Fruit fly (Drosophila melanogaster) whole organism, embryonic: Measurements from ENCODE around the gene CG8560.
A peak's percentile ranks its signal among the peaks of the same experiment; 100 is the strongest.

Source experiments
- Awh ChIP-seq: fragments of 200-800 bp; sonication (Bioruptor generic); IDR thresholded peaks from 2 replicates; pipeline ENCODE4, ENCODE4 v1.3.6; 2022; ENCODE audit warnings: missing biosample characterization, missing genetic modification characterization
- BEAF-32 ChIP-seq: fragments of 200-800 bp; sonication (Bioruptor generic); optimal IDR thresholded peaks from 3 replicates; lab custom pipeline; 2017; ENCODE audit warnings: missing biosample characterization, missing genetic modification characterization, mild to moderate bottlenecking, moderate library complexity, missing genetic modification reagents
- CG10366 ChIP-seq: fragments of 200-800 bp; sonication (Bioruptor generic); IDR thresholded peaks from 2 replicates; pipeline ENCODE4 v1.3.6; 2022; ENCODE audit warnings: missing biosample characterization, missing genetic modification characterization
- CG11504 ChIP-seq: fragments of 200-800 bp; sonication (Bioruptor generic); optimal IDR thresholded peaks from 3 replicates; lab custom pipeline; 2019; ENCODE audit warnings: missing biosample characterization, mild to moderate bottlenecking, missing genetic modification characterization, moderate library complexity
- CG12155 ChIP-seq: fragments of 200-800 bp; sonication (Bioruptor generic); optimal IDR thresholded peaks from 3 replicates; lab custom pipeline; 2016; ENCODE audit warnings: missing biosample characterization, missing genetic modification characterization
- CG16863 ChIP-seq: fragments of 200-800 bp; sonication (Bioruptor generic); optimal IDR thresholded peaks from 3 replicates; lab custom pipeline; 2016; ENCODE audit warnings: missing biosample characterization, missing genetic modification characterization
- CG17359 ChIP-seq: fragments of 200-800 bp; sonication (Bioruptor generic); optimal IDR thresholded peaks from 3 replicates; lab custom pipeline; 2018; ENCODE audit warnings: missing biosample characterization, mild to moderate bottlenecking, missing genetic modification characterization, moderate library complexity
- CG1832 ChIP-seq: fragments of 200-800 bp; sonication (Bioruptor generic); optimal IDR thresholded peaks from 2 replicates; lab custom pipeline; 2017; ENCODE audit warnings: missing biosample characterization, mild to moderate bottlenecking, missing genetic modification characterization, inconsistent platforms
- CG18476 ChIP-seq: fragments of 200-800 bp; sonication (Bioruptor generic); optimal IDR thresholded peaks from 2 replicates; lab custom pipeline; 2016; ENCODE audit warnings: missing biosample characterization, mild to moderate bottlenecking, missing genetic modification characterization
- CG18619 ChIP-seq: fragments of 200-800 bp; sonication (Bioruptor generic); optimal IDR thresholded peaks from 3 replicates; lab custom pipeline; 2017; ENCODE audit warnings: missing biosample characterization, mild to moderate bottlenecking, missing genetic modification characterization
- CG30403 ChIP-seq: fragments of 200-800 bp; sonication (Bioruptor generic); optimal IDR thresholded peaks from 3 replicates; lab custom pipeline; 2016; ENCODE audit warnings: missing biosample characterization, missing genetic modification characterization
- CG31365 ChIP-seq: fragments of 200-800 bp; sonication (Bioruptor generic); optimal IDR thresholded peaks from 2 replicates; lab custom pipeline; 2018; ENCODE audit warnings: missing biosample characterization, mild to moderate bottlenecking, missing genetic modification characterization
- CG34224 ChIP-seq: fragments of 200-800 bp; sonication (Bioruptor generic); IDR thresholded peaks from 3 replicates; pipeline ENCODE4 v1.3.6; 2022; ENCODE audit warnings: missing biosample characterization, missing genetic modification characterization; ENCODE audit not compliant: partially characterized antibody
- CG3838 ChIP-seq: fragments of 200-800 bp; sonication (Bioruptor generic); optimal IDR thresholded peaks from 3 replicates; lab custom pipeline; 2016; ENCODE audit warnings: missing biosample characterization, missing genetic modification characterization
- CG43689 ChIP-seq: fragments of 200-800 bp; sonication (Bioruptor generic); IDR thresholded peaks from 2 replicates; pipeline ENCODE4 v1.3.6; 2022; ENCODE audit warnings: missing biosample characterization, missing genetic modification characterization
- CG4820 ChIP-seq: fragments of 200-800 bp; sonication (Bioruptor generic); optimal IDR thresholded peaks from 3 replicates; lab custom pipeline; 2016; ENCODE audit warnings: missing biosample characterization, missing genetic modification characterization
- CG6272 ChIP-seq: fragments of 200-800 bp; sonication (Bioruptor generic); IDR thresholded peaks from 2 replicates; pipeline ENCODE4 v1.3.6; 2022; ENCODE audit warnings: missing biosample characterization, missing genetic modification characterization
- CG7963 ChIP-seq: fragments of 200-800 bp; sonication (Bioruptor generic); IDR thresholded peaks from 3 replicates; pipeline ENCODE4 v1.3.6; 2022; ENCODE audit warnings: missing biosample characterization, missing genetic modification characterization; ENCODE audit not compliant: partially characterized antibody
- CG8089 ChIP-seq: fragments of 200-800 bp; sonication (Bioruptor generic); optimal IDR thresholded peaks from 3 replicates; lab custom pipeline; 2016; ENCODE audit warnings: missing biosample characterization, missing genetic modification characterization
- CG8388 ChIP-seq: fragments of 200-800 bp; sonication (Bioruptor generic); optimal IDR thresholded peaks from 2 replicates; lab custom pipeline; 2019; ENCODE audit warnings: missing biosample characterization, mild to moderate bottlenecking, missing genetic modification characterization, moderate library complexity
- CG8765 ChIP-seq: fragments of 200-800 bp; sonication (Bioruptor generic); IDR thresholded peaks from 2 replicates; pipeline ENCODE4 v1.3.6; 2022; ENCODE audit warnings: missing biosample characterization, missing genetic modification characterization
- CG9876 ChIP-seq: fragments of 200-800 bp; sonication (Bioruptor generic); optimal IDR thresholded peaks from 2 replicates; lab custom pipeline; 2016; ENCODE audit warnings: missing biosample characterization, missing genetic modification characterization
- D19B ChIP-seq: fragments of 200-800 bp; sonication (Bioruptor generic); optimal IDR thresholded peaks from 2 replicates; lab custom pipeline; 2017; ENCODE audit warnings: missing biosample characterization, mild to moderate bottlenecking, missing genetic modification characterization
- Dad ChIP-seq: fragments of 200-800 bp; sonication (Bioruptor generic); optimal IDR thresholded peaks from 3 replicates; lab custom pipeline; 2016; ENCODE audit warnings: missing biosample characterization, missing genetic modification characterization
- Dll ChIP-seq: fragments of 200-800 bp; sonication (Bioruptor generic); IDR thresholded peaks from 4 replicates; pipeline ENCODE4 v1.3.6; 2022; ENCODE audit warnings: missing biosample characterization, missing genetic modification characterization; ENCODE audit not compliant: partially characterized antibody
- Elba2 ChIP-seq: fragments of 200-800 bp; sonication (Bioruptor generic); optimal IDR thresholded peaks from 3 replicates; lab custom pipeline; 2016; ENCODE audit warnings: missing biosample characterization, missing genetic modification characterization
- Ets97D ChIP-seq: fragments of 200-800 bp; sonication (Bioruptor generic); optimal IDR thresholded peaks from 3 replicates; lab custom pipeline; 2016; ENCODE audit warnings: missing biosample characterization, missing genetic modification characterization
- Fer2 ChIP-seq: fragments of 200-800 bp; sonication (Bioruptor generic); optimal IDR thresholded peaks from 2 replicates; lab custom pipeline; 2018; ENCODE audit warnings: missing biosample characterization, mild to moderate bottlenecking, missing genetic modification characterization, moderate library complexity
- Fer3 ChIP-seq: fragments of 200-800 bp; sonication (Bioruptor generic); optimal IDR thresholded peaks from 2 replicates; lab custom pipeline; 2018; ENCODE audit warnings: missing biosample characterization, mild to moderate bottlenecking, missing genetic modification characterization, moderate library complexity
- Gsc ChIP-seq: fragments of 200-800 bp; sonication (Bioruptor generic); IDR thresholded peaks from 2 replicates; pipeline ENCODE4 v1.3.6; 2022; ENCODE audit warnings: missing biosample characterization, missing genetic modification characterization
- Max ChIP-seq: fragments of 200-800 bp; sonication (Bioruptor generic); optimal IDR thresholded peaks from 2 replicates; lab custom pipeline; 2016; ENCODE audit warnings: missing biosample characterization, mild to moderate bottlenecking, missing genetic modification characterization
- Mes4 ChIP-seq: fragments of 200-800 bp; sonication (Bioruptor generic); optimal IDR thresholded peaks from 2 replicates; lab custom pipeline; 2016; ENCODE audit warnings: missing biosample characterization, missing genetic modification characterization
- Mrtf ChIP-seq: fragments of 200-800 bp; sonication (Bioruptor generic); IDR thresholded peaks from 3 replicates; pipeline ENCODE4 v1.3.6; 2022; ENCODE audit warnings: missing biosample characterization, missing genetic modification characterization
- Oaz ChIP-seq: fragments of 200-800 bp; sonication (Bioruptor generic); IDR thresholded peaks from 2 replicates; pipeline ENCODE4 v1.3.6; 2022; ENCODE audit warnings: missing biosample characterization, missing genetic modification characterization
- Sox100B ChIP-seq: fragments of 200-800 bp; sonication (Bioruptor generic); optimal IDR thresholded peaks from 3 replicates; lab custom pipeline; 2018; ENCODE audit warnings: missing biosample characterization, mild to moderate bottlenecking, missing genetic modification characterization
- Usf ChIP-seq: fragments of 200-800 bp; sonication (Bioruptor generic); optimal IDR thresholded peaks from 2 replicates; lab custom pipeline; 2017; ENCODE audit warnings: missing genotype, missing biosample characterization, missing genetic modification characterization
- bcd ChIP-seq: fragments of 200-800 bp; sonication (Bioruptor generic); optimal IDR thresholded peaks from 2 replicates; lab custom pipeline; 2017; ENCODE audit warnings: missing biosample characterization, mild to moderate bottlenecking, missing genetic modification characterization
- dati ChIP-seq: fragments of 200-800 bp; sonication (Bioruptor generic); IDR thresholded peaks from 2 replicates; pipeline ENCODE4 v1.3.6; 2022; ENCODE audit warnings: missing biosample characterization, missing genetic modification characterization
- ems ChIP-seq: fragments of 200-800 bp; sonication (Bioruptor generic); optimal IDR thresholded peaks from 3 replicates; lab custom pipeline; 2016; ENCODE audit warnings: missing biosample characterization, missing genetic modification characterization
- gfzf ChIP-seq: fragments of 200-800 bp; sonication (Bioruptor generic); optimal IDR thresholded peaks from 2 replicates; lab custom pipeline; 2016; ENCODE audit warnings: missing biosample characterization, mild to moderate bottlenecking, missing genetic modification characterization, moderate library complexity
- oc ChIP-seq: fragments of 200-800 bp; sonication (Bioruptor generic); optimal IDR thresholded peaks from 2 replicates; lab custom pipeline; 2018; ENCODE audit warnings: missing biosample characterization, mild to moderate bottlenecking, missing genetic modification characterization, moderate library complexity
- pfk ChIP-seq: fragments of 200-800 bp; sonication (Bioruptor generic); optimal IDR thresholded peaks from 2 replicates; lab custom pipeline; 2018; ENCODE audit warnings: missing biosample characterization, mild to moderate bottlenecking, missing genetic modification characterization, moderate library complexity
- ranshi ChIP-seq: fragments of 200-800 bp; sonication (Bioruptor generic); IDR thresholded peaks from 2 replicates; pipeline ENCODE4 v1.3.6; 2022; ENCODE audit warnings: missing biosample characterization, missing genetic modification characterization
- sim ChIP-seq: fragments of 200-800 bp; sonication (Bioruptor generic); IDR thresholded peaks from 2 replicates; pipeline ENCODE4 v1.3.6; 2022; ENCODE audit warnings: missing biosample characterization, missing genetic modification characterization
- slou ChIP-seq: fragments of 200-800 bp; sonication (Bioruptor generic); optimal IDR thresholded peaks from 3 replicates; lab custom pipeline; 2016; ENCODE audit warnings: missing biosample characterization, missing genetic modification characterization
- so ChIP-seq: fragments of 200-800 bp; sonication (Bioruptor generic); IDR thresholded peaks from 3 replicates; pipeline ENCODE4 v1.3.6; 2022; ENCODE audit warnings: missing biosample characterization, missing genetic modification characterization
- stwl ChIP-seq: fragments of 200-800 bp; sonication (Bioruptor generic); optimal IDR thresholded peaks from 3 replicates; lab custom pipeline; 2018; ENCODE audit warnings: missing biosample characterization, mild to moderate bottlenecking, missing genetic modification characterization, moderate library complexity
- tgo ChIP-seq: fragments of 200-800 bp; sonication (Bioruptor generic); IDR thresholded peaks from 3 replicates; pipeline ENCODE4 v1.3.6; 2022; ENCODE audit warnings: missing biosample characterization, missing genetic modification characterization
- toy ChIP-seq: fragments of 200-800 bp; sonication (Bioruptor generic); IDR thresholded peaks from 2 replicates; pipeline ENCODE4 v1.3.6; 2022; ENCODE audit warnings: missing biosample characterization, missing genetic modification characterization

CG8560 gene

DNA sequence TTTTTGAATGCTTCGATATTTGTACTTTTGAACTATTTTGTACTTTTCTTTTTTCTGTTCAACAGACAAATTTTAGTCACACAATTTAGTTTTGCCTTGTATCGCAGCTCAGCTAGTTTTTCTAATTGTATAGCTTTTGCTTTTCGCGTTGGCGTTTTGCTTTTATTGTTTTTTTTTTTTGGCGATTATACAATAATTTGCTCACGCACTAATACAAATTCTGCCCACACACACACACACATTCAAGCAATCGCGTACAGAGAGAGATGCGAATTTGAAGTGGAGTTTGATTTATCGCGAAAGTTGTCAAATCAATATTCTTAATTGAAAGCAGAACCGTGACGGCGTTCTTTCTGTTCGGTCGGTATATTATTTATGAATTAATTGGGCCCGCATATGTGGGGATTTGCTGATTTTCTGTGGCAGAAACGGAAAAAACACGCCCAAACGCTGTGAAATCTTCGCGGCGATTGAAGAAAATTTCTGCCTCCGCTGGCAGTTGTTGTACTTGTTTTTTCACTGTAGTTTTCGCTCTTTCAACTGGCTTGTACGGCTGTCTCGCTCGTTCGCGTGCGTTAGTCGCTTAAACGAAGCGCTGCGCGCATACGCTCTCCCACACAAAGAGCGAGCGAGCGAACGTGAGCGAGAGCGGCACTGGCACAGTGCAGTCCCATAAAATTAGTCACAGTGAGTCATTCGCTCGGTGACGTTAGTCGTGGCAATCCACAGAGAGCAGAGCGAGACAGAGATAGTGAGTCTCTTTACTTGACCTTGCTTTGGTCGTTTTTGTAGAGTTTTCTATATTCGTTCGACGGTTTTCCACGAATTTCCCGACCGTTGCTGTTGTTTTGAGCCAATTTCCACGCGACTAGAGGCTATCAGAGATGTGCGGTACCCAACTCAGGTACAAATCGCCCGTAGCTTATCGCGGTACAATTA is 31.0 kb upstream of the CG8560 start, which contains the start of gene Rac2 (continued):
- TF ChIP-seq toy (no peak), CG1832 (GFP tag; lab: Kevin White, UChicago) (peak; percentile 95), CG18476 (GFP tag; lab: Kevin White, UChicago) (no peak), tgo (GFP tag; lab: Robert Waterston, UW) (no peak), gfzf (GFP tag; lab: Kevin White, UChicago) (no peak), ems (GFP tag; lab: Kevin White, UChicago) (no peak), Usf (GFP tag; lab: Kevin White, UChicago) (no peak), Ets97D (GFP tag; lab: Kevin White, UChicago) (no peak), CG8089 (GFP tag; lab: Kevin White, UChicago) (no peak), Fer3 (tag; lab: Kevin White, UChicago) (no peak), Awh (GFP tag; lab: Robert Waterston, UW) (0 out of 2 replicates have a peak, but pooled peaks have one; percentile 47), slou (GFP tag; lab: Kevin White, UChicago) (no peak), D19B (GFP tag; lab: Kevin White, UChicago) (no peak), CG17359 (tag; lab: Kevin White, UChicago) (no peak), CG11504 (tag; lab: Kevin White, UChicago) (peak; percentile 37), sim (GFP tag; lab: Robert Waterston, UW) (peak; percentile 44; the same call in 1 of the 2 replicates), CG9876 (GFP tag; lab: Kevin White, UChicago) (no peak), stwl (tag; lab: Kevin White, UChicago) (peak; percentile 60), Elba2 (no peak), CG34224 (peak; percentile 42; the same call in 2 of the 3 replicates), CG6272 (GFP tag; lab: Robert Waterston, UW) (no peak), Mrtf (no peak), CG8388 (GFP tag; lab: Kevin White, UChicago) (no peak), CG4820 (GFP tag; lab: Kevin White, UChicago) (no peak), CG3838 (GFP tag; lab: Kevin White, UChicago) (no peak), pfk (GFP tag; lab: Kevin White, UChicago) (peak; percentile 3), Mes4 (GFP tag; lab: Kevin White, UChicago) (no peak), CG43689 (GFP tag; lab: Robert Waterston, UW) (no peak), dati (GFP tag; lab: Robert Waterston, UW) (no peak), oc (tag; lab: Kevin White, UChicago) (peak; percentile 38), Max (no peak), Sox100B (GFP tag; lab: Kevin White, UChicago) (no peak), Fer2 (tag; lab: Kevin White, UChicago) (no peak), CG10366 (GFP tag; lab: Robert Waterston, UW) (no peak), bcd (GFP tag; lab: Kevin White, UChicago) (no peak), CG12155 (GFP tag; lab: Kevin White, UChicago) (peak; percentile 30), CG7963 (no peak), so (GFP tag; lab: Robert Waterston, UW) (no peak), Oaz (GFP tag; lab: Robert Waterston, UW) (no peak), BEAF-32 (no peak), CG31365 (tag; lab: Kevin White, UChicago) (no peak), CG8765 (GFP tag; lab: Robert Waterston, UW) (peak; percentile 26; the same call in 1 of the 2 replicates), Gsc (GFP tag; lab: Robert Waterston, UW) (no peak), CG18619 (GFP tag; lab: Kevin White, UChicago) (no peak), Dll (GFP tag; lab: Robert Waterston, UW) (peak; percentile 51; the same call in 2 of the 4 replicates), CG16863 (no peak), ranshi (0 out of 2 replicates have a peak, but pooled peaks have one; percentile 4), CG30403 (GFP tag; lab: Kevin White, UChicago) (no peak), Dad (GFP tag; lab: Kevin White, UChicago) (no peak)
